Worm (Caenorhabditis elegans) whole organism, mixed stage, embryonic: ENCODE measurements around the gene B0432.9.

Source experiments
- blmp-1 ChIP-seq: fragments of 150-350 bp; optimal IDR thresholded peaks from 2 replicates; lab custom pipeline; 2014; ENCODE audit warnings: missing biosample characterization, missing genetic modification characterization
- ham-2 ChIP-seq: fragments of 200-800 bp; sonication (Bioruptor generic); optimal IDR thresholded peaks from 2 replicates; lab custom pipeline; 2018; ENCODE audit warnings: mild to moderate bottlenecking, missing genetic modification characterization, missing compliant biosample characterization
- lin-13 ChIP-seq: fragments of 150-350 bp; optimal IDR thresholded peaks from 2 replicates; lab custom pipeline; 2014; ENCODE audit warnings: missing biosample characterization, missing genetic modification characterization
- mep-1 ChIP-seq: fragments of 150-350 bp; optimal IDR thresholded peaks from 2 replicates; lab custom pipeline; 2017; ENCODE audit warnings: missing biosample characterization, missing genetic modification reagents, missing genetic modification characterization, inconsistent platforms
- pha-4 ChIP-seq: fragments of 150-350 bp; optimal IDR thresholded peaks from 2 replicates; lab custom pipeline; 2018; ENCODE audit warnings: missing biosample characterization, missing genetic modification reagents, missing genetic modification characterization
- unc-62 ChIP-seq: fragments of 150-350 bp; optimal IDR thresholded peaks from 2 replicates; lab custom pipeline; 2014; ENCODE audit warnings: missing biosample characterization, missing genetic modification reagents, missing genetic modification characterization

- TF ChIP-seq ham-2 (GFP tag; lab: Kevin White, UChicago) (no peak), blmp-1 (no peak), mep-1 (tag; lab: Kevin White, UChicago) (no peak), lin-13 (tag; lab: Kevin White, UChicago) (no peak), unc-62 (GFP tag; lab: Kevin White, UChicago) (no peak), pha-4 (tag; lab: Kevin White, UChicago) (no peak)
Measured at ce11 chrII:320783-321182, 37.3 kb upstream of the B0432.9 start.
